Fruit fly (Drosophila melanogaster): ENCODE results near the gene Src64B.

DNA sequence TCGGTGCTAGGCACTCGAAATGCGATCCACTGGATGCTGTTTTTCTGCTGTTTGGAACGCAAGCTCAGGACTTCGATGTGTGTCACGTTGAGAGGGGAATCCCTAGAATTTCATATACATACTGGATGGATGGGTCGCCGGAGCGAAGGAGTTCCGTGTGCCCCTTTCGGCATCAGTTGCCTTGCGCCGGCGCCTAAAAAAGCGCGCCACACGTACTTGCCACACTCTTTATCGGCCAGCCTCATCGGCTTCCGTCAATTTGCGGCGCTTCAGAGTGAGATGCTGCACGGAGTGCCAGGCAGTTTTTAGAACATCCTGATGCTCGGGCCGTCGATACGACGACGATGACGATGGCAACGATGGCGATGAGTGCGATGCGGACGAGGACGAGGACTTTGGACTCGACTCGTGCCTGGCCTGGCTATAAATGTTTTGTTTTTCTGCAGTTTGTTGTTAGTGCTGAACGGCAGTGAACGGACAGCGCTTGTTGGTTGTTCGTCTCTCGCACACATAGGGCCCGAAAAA, 69.1 kb downstream of the Src64B start:
- TF ChIP-seq fd85E (GFP tag; optimal IDR thresholded peaks at IDR 0.05), result no peak
- no peak for TF ChIP-seq salr (GFP tag; optimal IDR thresholded peaks at IDR 0.05)
- TF ChIP-seq Sox102F (GFP tag; optimal IDR thresholded peaks at IDR 0.05), result no peak
- TF ChIP-seq CG6163 (GFP tag; IDR thresholded peaks at IDR 0.05), result no peak
- TF ChIP-seq CG6808 (GFP tag; optimal IDR thresholded peaks at IDR 0.05), result no peak
- no peak for TF ChIP-seq CG8319 (GFP tag; optimal IDR thresholded peaks at IDR 0.05)

Measured in whole organism, prepupa.